Fruit fly (Drosophila melanogaster) whole organism, embryonic: ENCODE data around the gene CG10674.

Source experiments
- ATbp ChIP-seq: fragments of 200-800 bp; sonication (Bioruptor generic); optimal IDR thresholded peaks from 2 replicates; lab custom pipeline; 2017; ENCODE audit warnings: missing biosample characterization, mild to moderate bottlenecking, missing genetic modification characterization, missing genetic modification reagents
- CG11560 ChIP-seq: fragments of 200-800 bp; sonication (Bioruptor generic); IDR thresholded peaks from 3 replicates; pipeline ENCODE4 v1.3.6; 2022; ENCODE audit warnings: missing biosample characterization, missing genetic modification characterization
- CG14860 ChIP-seq: fragments of 200-800 bp; sonication (Bioruptor generic); IDR thresholded peaks from 3 replicates; pipeline ENCODE4 v1.3.6; 2022; ENCODE audit warnings: missing biosample characterization, missing genetic modification characterization; ENCODE audit not compliant: partially characterized antibody
- CG17829 ChIP-seq: fragments of 200-800 bp; optimal IDR thresholded peaks from 2 replicates; lab custom pipeline; 2019; ENCODE audit warnings: missing biosample characterization, mild to moderate bottlenecking, missing genetic modification characterization, moderate library complexity
- Fer2 ChIP-seq: fragments of 200-800 bp; sonication (Bioruptor generic); optimal IDR thresholded peaks from 2 replicates; lab custom pipeline; 2018; ENCODE audit warnings: missing biosample characterization, mild to moderate bottlenecking, missing genetic modification characterization, moderate library complexity
- HHEX ChIP-seq: fragments of 200-800 bp; sonication (Bioruptor generic); optimal IDR thresholded peaks from 3 replicates; lab custom pipeline; 2017; ENCODE audit warnings: missing biosample characterization, mild to moderate bottlenecking, missing genetic modification characterization, missing genetic modification reagents
- Rfx ChIP-seq: fragments of 200-800 bp; sonication (Bioruptor generic); IDR thresholded peaks from 2 replicates; pipeline ENCODE4 v1.3.6; 2022; ENCODE audit warnings: missing biosample characterization, missing genetic modification characterization
- ssp ChIP-seq: fragments of 200-800 bp; sonication (Bioruptor generic); IDR thresholded peaks from 2 replicates; pipeline ENCODE4 v1.3.6; 2022; ENCODE audit warnings: missing biosample characterization, missing genetic modification characterization

- TF ChIP-seq Rfx (GFP tag; lab: Robert Waterston, UW), result no peak
- no peak for TF ChIP-seq HHEX
- TF ChIP-seq ssp (GFP tag; lab: Robert Waterston, UW), result no peak
- no peak for TF ChIP-seq Fer2 (tag; lab: Kevin White, UChicago)
- TF ChIP-seq CG17829 (tag; lab: Kevin White, UChicago), result no peak
- TF ChIP-seq ATbp, result no peak
- TF ChIP-seq CG11560 (tag; lab: Robert Waterston, UW), result no peak
- TF ChIP-seq CG14860 (GFP tag; lab: Robert Waterston, UW), result no peak
Measured at dm6 chr3L:5129199-5129598, 6.9 kb downstream of the CG10674 start, which contains the start of gene CG4597.
